Worm (Caenorhabditis elegans) whole organism, L1 larva: Measurements from ENCODE around the gene nhr-25.

ENCODE experiments used
- C34B4.2 ChIP-seq: sonication (generic microtip); optimal IDR thresholded peaks from 2 replicates; lab custom pipeline; 2017; ENCODE audit warnings: mild to moderate bottlenecking, missing genetic modification characterization, missing compliant biosample characterization
- aha-1 ChIP-seq: fragments of 150-350 bp; optimal IDR thresholded peaks from 2 replicates; lab custom pipeline; 2014; ENCODE audit warnings: missing biosample characterization, missing genetic modification characterization
- ama-1 ChIP-seq: fragments of 150-350 bp; optimal IDR thresholded peaks from 2 replicates; lab custom pipeline; 2014
- blmp-1 ChIP-seq: fragments of 150-350 bp; optimal IDR thresholded peaks from 2 replicates; lab custom pipeline; 2014; ENCODE audit warnings: missing biosample characterization, missing genetic modification characterization
- ceh-82 ChIP-seq, 3 experiments: fragments of 150-350 bp in 1 of 3; sonication (generic microtip) in 2 of 3; optimal IDR thresholded peaks; 2 replicates each; lab custom pipeline; 2014 to 2017; ENCODE audit warnings: missing biosample characterization in 3 of 3, missing genetic modification characterization in 3 of 3
- ceh-90 ChIP-seq: sonication (generic microtip); optimal IDR thresholded peaks from 2 replicates; lab custom pipeline; 2016; ENCODE audit warnings: missing genetic modification characterization, missing compliant biosample characterization
- dpl-1 ChIP-seq, 3 experiments: fragments of 150-350 bp in 2 of 3; sonication (generic microtip) in 1 of 3; optimal IDR thresholded peaks; 2 replicates each; lab custom pipeline; 2014 to 2017; ENCODE audit warnings: missing biosample characterization in 3 of 3, missing genetic modification characterization in 3 of 3, missing genetic modification reagents in 3 of 3
- efl-1 ChIP-seq, 4 experiments: fragments of 150-350 bp; optimal IDR thresholded peaks in 3 of 4; peaks in 1 of 4; 1 replicate in 1 of 4; 2 replicates in 3 of 4; lab custom pipeline; 2014; ENCODE audit warnings: missing biosample characterization in 2 of 4, missing genetic modification characterization in 2 of 4, missing genetic modification reagents in 2 of 4
- efl-3 ChIP-seq: fragments of 200-800 bp; sonication (Bioruptor generic); optimal IDR thresholded peaks from 2 replicates; lab custom pipeline; 2018; ENCODE audit warnings: mild to moderate bottlenecking, missing genetic modification characterization, missing compliant biosample characterization
- elt-3 ChIP-seq, 6 experiments: fragments of 150-350 bp in 1 of 6; sonication (generic microtip); optimal IDR thresholded peaks; 2 replicates each; lab custom pipeline; 2017 to 2018; ENCODE audit warnings: missing biosample characterization in 6 of 6, missing genetic modification characterization in 6 of 6, inconsistent platforms in 1 of 6
- fkh-10 ChIP-seq: sonication (generic microtip); optimal IDR thresholded peaks from 2 replicates; lab custom pipeline; 2017; ENCODE audit warnings: missing biosample characterization, missing genetic modification reagents, missing genetic modification characterization
- grh-1 ChIP-seq: fragments of 200-800 bp; sonication (Bioruptor generic); IDR thresholded peaks from 2 replicates; pipeline ENCODE4 v1.3.6; 2022; ENCODE audit warnings: missing genetic modification reagents, missing genetic modification characterization, missing compliant biosample characterization
- hpl-2 ChIP-seq: fragments of 150-350 bp; optimal IDR thresholded peaks from 2 replicates; lab custom pipeline; 2014; ENCODE audit warnings: missing biosample characterization, missing genetic modification reagents, missing genetic modification characterization
- irx-1 ChIP-seq: sonication (generic microtip); optimal IDR thresholded peaks from 2 replicates; lab custom pipeline; 2016; ENCODE audit warnings: missing genetic modification characterization, missing compliant biosample characterization
- jun-1 ChIP-seq: fragments of 150-350 bp; optimal IDR thresholded peaks from 2 replicates; lab custom pipeline; 2014; ENCODE audit warnings: missing biosample characterization, missing genetic modification reagents, missing genetic modification characterization
- lin-14 ChIP-seq: fragments of 200-800 bp; sonication (Bioruptor generic); optimal IDR thresholded peaks from 2 replicates; lab custom pipeline; 2018; ENCODE audit warnings: mild to moderate bottlenecking, missing genetic modification characterization, moderate library complexity, missing compliant biosample characterization
- lin-39 ChIP-seq: fragments of 150-350 bp; optimal IDR thresholded peaks from 2 replicates; lab custom pipeline; 2014; ENCODE audit warnings: missing biosample characterization, missing genetic modification reagents, missing genetic modification characterization
- lir-3 ChIP-seq: sonication (generic microtip); optimal IDR thresholded peaks from 2 replicates; lab custom pipeline; 2016; ENCODE audit warnings: mild to moderate bottlenecking, missing genetic modification characterization, moderate library complexity, missing compliant biosample characterization; ENCODE audit not compliant: poor library complexity
- lsy-2 ChIP-seq, 2 experiments: fragments of 150-350 bp; optimal IDR thresholded peaks; 2 replicates each; lab custom pipeline; 2014; ENCODE audit warnings: missing biosample characterization in 2 of 2, missing genetic modification characterization in 2 of 2
- mab-9 ChIP-seq: fragments of 200-800 bp; sonication (Bioruptor generic); IDR thresholded peaks from 2 replicates; pipeline ENCODE4 v1.3.6; 2022; ENCODE audit warnings: missing genetic modification reagents, missing genetic modification characterization, missing compliant biosample characterization
- mdl-1 ChIP-seq, 2 experiments: fragments of 150-350 bp; optimal IDR thresholded peaks; 2 replicates each; lab custom pipeline; 2014 to 2017; ENCODE audit warnings: missing biosample characterization in 2 of 2, missing genetic modification characterization in 2 of 2, inconsistent platforms in 1 of 2
- mep-1 ChIP-seq: fragments of 150-350 bp; optimal IDR thresholded peaks from 2 replicates; lab custom pipeline; 2014; ENCODE audit warnings: missing biosample characterization, missing genetic modification characterization
- nhr-47 ChIP-seq: sonication (generic microtip); optimal IDR thresholded peaks from 2 replicates; lab custom pipeline; 2016; ENCODE audit warnings: mild to moderate bottlenecking, missing genetic modification characterization, moderate library complexity, missing compliant biosample characterization
- nhr-71 ChIP-seq: sonication (generic microtip); optimal IDR thresholded peaks from 2 replicates; lab custom pipeline; 2016; ENCODE audit warnings: mild to moderate bottlenecking, missing genetic modification characterization, moderate library complexity, missing compliant biosample characterization
- nhr-84 ChIP-seq: sonication (generic microtip); optimal IDR thresholded peaks from 2 replicates; lab custom pipeline; 2017; ENCODE audit warnings: missing biosample characterization, missing genetic modification characterization
- nhr-85 ChIP-seq: sonication (generic microtip); peaks from one replicate; lab custom pipeline; 2016; ENCODE audit warnings: missing genetic modification characterization, inconsistent platforms, missing compliant biosample characterization
- nhr-90 ChIP-seq: sonication (generic microtip); optimal IDR thresholded peaks from 2 replicates; lab custom pipeline; 2016; ENCODE audit warnings: mild to moderate bottlenecking, missing genetic modification characterization, missing compliant biosample characterization; ENCODE audit not compliant: poor library complexity
- pag-3 ChIP-seq: sonication (generic microtip); optimal IDR thresholded peaks from 2 replicates; lab custom pipeline; 2017; ENCODE audit warnings: missing genetic modification characterization, mild to moderate bottlenecking, missing compliant biosample characterization, antibody characterized with exemption, borderline replicate concordance; ENCODE audit not compliant: insufficient read depth
- pqm-1 ChIP-seq: sonication (generic microtip); optimal IDR thresholded peaks from 3 replicates; lab custom pipeline; 2017; ENCODE audit warnings: missing biosample characterization, missing genetic modification characterization
- skn-1 ChIP-seq: fragments of 150-350 bp; optimal IDR thresholded peaks from 2 replicates; lab custom pipeline; 2014; ENCODE audit warnings: missing biosample characterization, missing genetic modification characterization
- snpc-4 ChIP-seq: fragments of 150-350 bp; optimal IDR thresholded peaks from 2 replicates; lab custom pipeline; 2014; ENCODE audit warnings: missing biosample characterization, missing genetic modification characterization
- snu-23 ChIP-seq: sonication (generic microtip); optimal IDR thresholded peaks from 2 replicates; lab custom pipeline; 2016; ENCODE audit warnings: missing genetic modification characterization, missing compliant biosample characterization
- sox-4 ChIP-seq: sonication (generic microtip); optimal IDR thresholded peaks from 2 replicates; lab custom pipeline; 2016; ENCODE audit warnings: missing genetic modification characterization, missing compliant biosample characterization
- sup-37 ChIP-seq: fragments of 200-800 bp; sonication (Bioruptor generic); optimal IDR thresholded peaks from 2 replicates; lab custom pipeline; 2018; ENCODE audit warnings: mild to moderate bottlenecking, missing genetic modification characterization, missing compliant biosample characterization
- tbx-2 ChIP-seq: sonication (generic microtip); optimal IDR thresholded peaks from 2 replicates; lab custom pipeline; 2016; ENCODE audit warnings: missing genetic modification characterization, missing compliant biosample characterization
- tlp-1 ChIP-seq: fragments of 150-350 bp; optimal IDR thresholded peaks from 2 replicates; lab custom pipeline; 2014; ENCODE audit warnings: missing biosample characterization, missing genetic modification characterization
- unc-30 ChIP-seq: sonication (generic microtip); optimal IDR thresholded peaks from 2 replicates; lab custom pipeline; 2017; ENCODE audit warnings: missing biosample characterization, missing genetic modification characterization
- unc-62 ChIP-seq: fragments of 150-350 bp; optimal IDR thresholded peaks from 2 replicates; lab custom pipeline; 2014; ENCODE audit warnings: missing biosample characterization, missing genetic modification reagents, missing genetic modification characterization
- xbp-1 ChIP-seq: sonication (generic microtip); optimal IDR thresholded peaks from 2 replicates; lab custom pipeline; 2016; ENCODE audit warnings: missing genetic modification characterization, missing compliant biosample characterization

Gene nhr-25

DNA sequence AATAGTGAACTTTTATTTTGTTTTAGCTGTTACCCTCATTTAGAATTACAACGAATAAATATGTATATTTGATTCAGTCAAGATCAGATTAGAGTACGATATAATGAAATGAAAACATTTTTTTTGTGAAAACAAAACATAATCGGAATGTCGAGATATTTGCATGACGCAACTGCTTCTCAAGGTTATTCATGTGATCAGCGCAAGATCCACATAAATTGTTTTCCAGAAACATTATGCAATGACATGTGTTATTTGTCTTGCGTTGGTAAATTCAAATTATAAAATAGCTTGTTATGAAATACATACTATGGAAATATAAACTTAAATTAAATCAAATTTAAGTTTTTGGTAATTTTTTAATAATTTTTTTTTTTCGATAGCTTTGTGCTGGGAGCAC lies 8.7 kb upstream of the nhr-25 start:
- TF ChIP-seq tbx-2 (tag; lab: Kevin White, UChicago) (no peak), nhr-85 (tag; lab: Kevin White, UChicago) (peak; percentile 5)

DNA sequence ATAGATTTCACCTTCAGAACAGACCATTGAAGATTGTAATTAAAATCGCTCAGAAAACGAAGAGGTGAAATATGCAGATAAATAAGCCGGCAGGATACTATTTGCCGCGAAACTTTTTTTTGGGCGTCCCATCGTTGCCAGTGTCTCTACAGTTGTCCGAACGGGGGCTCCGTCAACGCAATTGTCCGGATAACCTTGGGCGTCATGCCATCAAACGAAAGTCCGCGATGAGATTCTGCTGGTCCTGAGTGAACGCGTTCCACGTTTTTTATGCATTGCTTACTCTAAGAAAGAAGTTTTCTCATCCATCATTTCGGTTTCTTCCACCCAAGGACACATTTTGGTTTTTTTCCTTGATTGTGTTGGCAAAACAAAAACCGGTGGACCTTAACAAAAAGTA lies 7.5 kb upstream of the nhr-25 start:
- TF ChIP-seq nhr-84 (tag; lab: Kevin White, UChicago) (no peak), snpc-4 (tag; lab: Kevin White, UChicago) (no peak), irx-1 (tag; lab: Kevin White, UChicago) (no peak), lin-39 (tag; lab: Kevin White, UChicago) (no peak)

DNA sequence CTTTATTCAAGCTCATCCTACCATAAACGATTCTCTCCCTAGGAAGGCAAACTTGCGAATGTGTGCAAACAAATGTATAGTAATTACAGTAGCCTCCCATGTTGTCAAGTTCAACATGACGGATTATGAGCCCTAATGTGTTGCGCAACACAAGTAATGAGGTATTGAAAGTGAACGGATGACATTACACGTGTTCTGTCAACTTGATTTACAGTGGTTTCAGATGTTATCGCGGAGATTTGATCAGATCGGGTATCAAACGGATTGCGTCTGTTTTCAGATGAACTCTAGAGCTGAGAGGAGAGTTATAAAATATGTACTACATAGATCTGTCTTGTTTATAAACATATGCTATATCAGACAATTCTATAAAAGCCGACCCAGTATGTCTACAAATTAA lies 6.0 kb upstream of the nhr-25 start:
- no peak for TF ChIP-seq efl-3 (GFP tag; lab: Kevin White, UChicago)
- TF ChIP-seq nhr-85 (tag; lab: Kevin White, UChicago) = peak; percentile 67

DNA sequence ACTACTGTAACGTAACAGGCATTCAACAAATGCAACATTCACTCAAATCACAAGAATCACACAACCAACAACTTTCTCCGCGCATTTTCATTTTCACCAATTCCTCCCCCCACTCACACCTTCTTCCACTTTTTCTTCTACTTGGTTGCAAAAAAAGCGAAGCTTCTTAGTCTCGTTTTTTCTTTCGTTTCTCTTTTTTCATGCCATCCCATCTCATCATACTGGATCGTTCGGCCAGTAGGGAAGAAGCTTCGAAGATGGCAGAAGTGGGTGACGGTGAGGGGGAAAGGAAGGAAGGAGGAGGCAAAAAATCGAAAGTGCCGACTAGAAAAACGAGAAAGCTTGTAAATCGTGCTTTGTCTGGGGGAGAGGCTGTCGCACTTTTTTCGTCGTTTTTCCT lies 5.2 kb upstream of the nhr-25 start:
- TF ChIP-seq unc-62 (GFP tag; lab: Kevin White, UChicago) (no peak), mdl-1 (tag; optimal IDR thresholded peaks at IDR 0.05; lab: Kevin White, UChicago) (no peak), pqm-1 (tag; lab: Kevin White, UChicago) (no peak), blmp-1 (peak; percentile 90), sup-37 (GFP tag; lab: Kevin White, UChicago) (no peak)

DNA sequence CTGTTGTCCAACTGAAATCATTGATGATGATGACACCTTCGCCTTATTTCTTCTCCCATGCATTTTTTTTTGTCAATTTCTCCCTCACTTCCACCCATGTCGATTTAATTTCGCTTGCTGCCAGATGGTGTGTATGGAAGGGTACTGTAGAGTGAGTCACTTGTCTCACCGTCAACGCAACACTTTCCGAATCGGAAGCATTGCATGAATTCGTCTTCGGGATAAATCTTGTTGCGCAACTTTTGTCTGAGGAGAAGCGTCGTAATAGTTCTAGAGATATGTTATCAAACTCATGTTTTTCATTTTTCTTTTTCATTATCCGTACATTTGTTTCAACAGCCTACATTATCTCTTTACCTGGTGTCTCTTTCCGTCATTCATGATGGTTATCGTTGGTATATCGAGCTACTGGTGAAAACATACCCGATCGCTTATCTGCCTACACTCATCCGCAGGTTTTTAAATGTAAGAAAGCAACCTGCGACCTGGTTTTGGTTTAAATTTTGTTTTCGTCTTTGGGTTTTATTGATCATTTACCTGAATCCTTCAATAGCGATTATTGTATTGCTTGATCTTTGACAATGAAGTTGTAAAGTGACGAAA lies 3.7 kb upstream of the nhr-25 start:
- no peak for TF ChIP-seq efl-1 (optimal IDR thresholded peaks at IDR 0.05; lab: Kevin White, UChicago)
- peak in 1 of 2 experiments; percentile 59 for TF ChIP-seq efl-1 (GFP tag; optimal IDR thresholded peaks at IDR 0.05 in 1 of 2; lab: Kevin White, UChicago)
- peak; percentile 82 for TF ChIP-seq blmp-1
- TF ChIP-seq sox-4 (tag; lab: Kevin White, UChicago) = no peak
- peak in 1 of 6 experiments; percentile 16 for TF ChIP-seq elt-3 (tag; optimal IDR thresholded peaks at IDR 0.05; lab: Kevin White, UChicago)
- TF ChIP-seq nhr-85 (tag; lab: Kevin White, UChicago) = peak; percentile 81
- peak; percentile 45 for TF ChIP-seq lin-14 (GFP tag; lab: Kevin White, UChicago)
- no peak for TF ChIP-seq snu-23 (GFP tag; lab: Kevin White, UChicago)
- TF ChIP-seq ceh-82 (tag; optimal IDR thresholded peaks at IDR 0.05; lab: Kevin White, UChicago) = no peak
- peak in 1 of 2 experiments; percentile 42 for TF ChIP-seq lsy-2 (tag; optimal IDR thresholded peaks at IDR 0.05; lab: Kevin White, UChicago)

DNA sequence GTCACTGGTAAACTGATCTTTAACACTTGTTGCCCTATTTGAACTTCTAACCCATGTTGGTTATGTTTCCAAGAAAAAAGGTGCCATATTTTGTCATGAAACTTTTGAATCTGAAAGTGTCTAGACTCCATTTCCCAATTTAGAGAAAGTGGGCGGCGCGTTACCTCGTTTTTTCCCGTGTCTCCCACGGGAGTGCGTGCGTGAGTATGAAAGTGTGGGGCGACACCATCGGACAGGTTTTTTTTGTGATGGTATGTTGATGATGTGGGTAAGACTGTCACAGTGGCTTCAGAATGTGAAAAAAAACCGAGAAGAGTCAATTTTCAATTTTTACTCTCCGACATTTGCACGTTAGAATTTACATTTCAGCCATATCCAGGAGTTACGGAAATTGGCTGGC lies 2.6 kb upstream of the nhr-25 start:
- TF ChIP-seq xbp-1 (tag; lab: Kevin White, UChicago) (no peak), skn-1 (tag; lab: Kevin White, UChicago) (no peak), mdl-1 (tag; optimal IDR thresholded peaks at IDR 0.05; lab: Kevin White, UChicago) (no peak), ama-1 (lab: Kevin White, UChicago) (no peak), mep-1 (tag; lab: Kevin White, UChicago) (no peak), lir-3 (tag; lab: Kevin White, UChicago) (no peak), blmp-1 (no peak), nhr-47 (tag; lab: Kevin White, UChicago) (no peak), dpl-1 (GFP tag; optimal IDR thresholded peaks at IDR 0.05; lab: Kevin White, UChicago) (no peak), snpc-4 (tag; lab: Kevin White, UChicago) (no peak), hpl-2 (GFP tag; lab: Kevin White, UChicago) (no peak), unc-30 (no peak), tlp-1 (tag; lab: Kevin White, UChicago) (no peak)

DNA sequence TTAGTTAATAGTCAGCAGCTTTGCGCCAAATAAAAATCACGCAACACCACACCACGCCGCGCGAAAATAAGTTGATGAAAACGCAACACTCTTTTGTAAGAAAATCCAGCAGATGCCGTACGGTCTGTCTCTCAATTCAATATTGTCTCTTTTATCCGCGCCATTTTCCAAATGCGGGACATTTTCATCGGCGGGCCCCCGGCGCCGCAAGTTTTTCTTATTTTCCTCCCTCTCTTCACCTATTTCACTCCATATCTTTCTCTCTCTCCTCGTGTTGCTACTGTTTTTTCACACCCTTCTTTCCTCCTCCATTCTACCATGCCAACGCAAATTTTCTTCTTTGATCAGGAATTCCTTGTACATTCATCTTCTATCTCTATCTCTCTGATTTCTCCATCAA lies 2.0 kb upstream of the nhr-25 start:
- TF ChIP-seq C34B4.2 (tag; lab: Kevin White, UChicago) (no peak), blmp-1 (peak; percentile 71), hpl-2 (GFP tag; lab: Kevin White, UChicago) (no peak), nhr-47 (tag; lab: Kevin White, UChicago) (no peak), snpc-4 (tag; lab: Kevin White, UChicago) (no peak), nhr-71 (tag; lab: Kevin White, UChicago) (peak; percentile 34), jun-1 (no peak), fkh-10 (no peak), mab-9 (GFP tag; lab: Robert Waterston, UW) (no peak), grh-1 (GFP tag; lab: Robert Waterston, UW) (peak; percentile 14; the same call in 1 of the 2 replicates), ceh-90 (tag; lab: Kevin White, UChicago) (no peak), nhr-90 (tag; lab: Kevin White, UChicago) (peak; percentile 11), aha-1 (tag; lab: Kevin White, UChicago) (no peak), pag-3 (tag; lab: Kevin White, UChicago) (no peak), lsy-2 (tag; optimal IDR thresholded peaks at IDR 0.05; lab: Kevin White, UChicago) (no peak), lir-3 (tag; lab: Kevin White, UChicago) (no peak)
